Worm (Caenorhabditis elegans) whole organism, L4 larva: ENCODE data around the gene gldc-1.

Experiments
- T26A8.4 ChIP-seq: fragments of 200-800 bp; sonication (Bioruptor generic); IDR thresholded peaks from 2 replicates; pipeline ENCODE4 v1.3.6; 2022; ENCODE audit warnings: missing genetic modification characterization, missing compliant biosample characterization
- ZK546.5 ChIP-seq, 2 experiments: sonication (generic microtip); optimal IDR thresholded peaks; 2 replicates each; lab custom pipeline; 2017; ENCODE audit warnings: missing biosample characterization in 2 of 2, missing genetic modification characterization in 2 of 2
- ces-1 ChIP-seq: fragments of 150-350 bp; sonication (generic microtip); optimal IDR thresholded peaks from 4 replicates; lab custom pipeline; 2014; ENCODE audit warnings: missing biosample characterization, missing genetic modification reagents, missing genetic modification characterization
- ctbp-1 ChIP-seq: fragments of 200-800 bp; sonication (Bioruptor generic); IDR thresholded peaks from 2 replicates; pipeline ENCODE4 v1.3.6; 2022; ENCODE audit warnings: missing genetic modification reagents, missing genetic modification characterization, missing compliant biosample characterization
- daf-16 ChIP-seq, 3 experiments: sonication (generic microtip); optimal IDR thresholded peaks; 2 replicates each; lab custom pipeline; 2016 to 2017; ENCODE audit warnings: missing genetic modification characterization in 3 of 3, missing genetic modification reagents in 3 of 3, mild to moderate bottlenecking in 2 of 3, missing compliant biosample characterization in 2 of 3, missing biosample characterization in 1 of 3, moderate library complexity in 1 of 3
- fkh-10 ChIP-seq: fragments of 150-350 bp; optimal IDR thresholded peaks from 2 replicates; lab custom pipeline; 2014; ENCODE audit warnings: missing biosample characterization, missing genetic modification reagents, missing genetic modification characterization
- mdl-1 ChIP-seq, 2 experiments: fragments of 150-350 bp in 1 of 2; sonication (generic microtip) in 1 of 2; optimal IDR thresholded peaks; 2 replicates each; lab custom pipeline; 2014 to 2017; ENCODE audit warnings: missing biosample characterization in 2 of 2, missing genetic modification characterization in 2 of 2
- nhr-10 ChIP-seq: fragments of 150-350 bp; optimal IDR thresholded peaks from 2 replicates; lab custom pipeline; 2014; ENCODE audit warnings: missing biosample characterization, missing genetic modification characterization
- nhr-111 ChIP-seq: fragments of 200-800 bp; sonication (Bioruptor generic); optimal IDR thresholded peaks from 2 replicates; lab custom pipeline; 2018; ENCODE audit warnings: mild to moderate bottlenecking, missing genetic modification characterization, missing compliant biosample characterization
- nhr-237 ChIP-seq: sonication (generic microtip); optimal IDR thresholded peaks from 2 replicates; lab custom pipeline; 2017; ENCODE audit warnings: missing biosample characterization, missing genetic modification characterization
- nhr-77 ChIP-seq: fragments of 150-350 bp; optimal IDR thresholded peaks from 2 replicates; lab custom pipeline; 2014; ENCODE audit warnings: missing biosample characterization, missing genetic modification characterization
- snpc-4 ChIP-seq: fragments of 150-350 bp; optimal IDR thresholded peaks from 2 replicates; lab custom pipeline; 2014; ENCODE audit warnings: missing biosample characterization, missing genetic modification characterization
- unc-39 ChIP-seq: sonication (generic microtip); optimal IDR thresholded peaks from 2 replicates; lab custom pipeline; 2017; ENCODE audit warnings: missing biosample characterization, missing genetic modification characterization
- unc-62 ChIP-seq, 3 experiments: fragments of 150-350 bp in 1 of 3; sonication (generic microtip); optimal IDR thresholded peaks in 2 of 3; peaks in 1 of 3; 1 replicate in 1 of 3; 2 replicates in 2 of 3; lab custom pipeline; 2014 to 2017; ENCODE audit warnings: missing biosample characterization in 3 of 3, missing genetic modification characterization in 3 of 3, missing genetic modification reagents in 3 of 3, missing genotype in 1 of 3

DNA sequence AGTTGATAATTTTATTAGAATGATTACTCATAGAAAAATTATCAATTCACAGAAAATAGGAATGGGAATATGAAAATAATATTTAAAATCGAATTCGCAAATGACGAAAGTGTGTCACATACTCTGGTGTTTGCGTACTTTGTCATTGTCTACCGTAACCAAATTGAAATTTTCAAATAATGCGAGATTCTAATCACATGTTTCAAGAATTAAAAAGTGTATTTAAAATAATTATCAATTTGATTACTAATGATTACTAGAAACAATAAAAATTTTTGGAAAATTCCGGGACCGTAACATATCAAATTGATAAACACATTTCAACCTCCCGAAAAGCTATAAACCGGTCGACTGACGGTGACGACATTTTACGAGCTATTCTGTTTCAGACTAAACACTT is 41.2 kb downstream of the gldc-1 start, which contains the start of the genes fbf-2 and nspg-3:
- TF ChIP-seq nhr-111 (GFP tag; lab: Kevin White, UChicago) (no peak), mdl-1 (tag; optimal IDR thresholded peaks at IDR 0.05; lab: Kevin White, UChicago) (no peak), ces-1 (GFP tag; lab: Kevin White, UChicago) (no peak), fkh-10 (no peak), nhr-10 (tag; lab: Kevin White, UChicago) (no peak), T26A8.4 (no peak), snpc-4 (no peak), ZK546.5 (tag; optimal IDR thresholded peaks at IDR 0.05; lab: Kevin White, UChicago) (no peak), daf-16 (GFP tag; optimal IDR thresholded peaks at IDR 0.05; lab: Kevin White, UChicago) (no peak), daf-16 (tag; optimal IDR thresholded peaks at IDR 0.05; lab: Kevin White, UChicago) (peak; percentile 35), nhr-77 (tag; lab: Kevin White, UChicago) (no peak), ctbp-1 (no peak), unc-39 (no peak), nhr-237 (tag; lab: Kevin White, UChicago) (no peak), unc-62 (GFP tag; optimal IDR thresholded peaks at IDR 0.05 in 1 of 2; lab: Kevin White, UChicago) (no peak), unc-62 (tag; optimal IDR thresholded peaks at IDR 0.05; lab: Kevin White, UChicago) (no peak)
